Fruit fly (Drosophila melanogaster): ENCODE measurements around the gene Gr10b.

Gene Gr10b

DNA sequence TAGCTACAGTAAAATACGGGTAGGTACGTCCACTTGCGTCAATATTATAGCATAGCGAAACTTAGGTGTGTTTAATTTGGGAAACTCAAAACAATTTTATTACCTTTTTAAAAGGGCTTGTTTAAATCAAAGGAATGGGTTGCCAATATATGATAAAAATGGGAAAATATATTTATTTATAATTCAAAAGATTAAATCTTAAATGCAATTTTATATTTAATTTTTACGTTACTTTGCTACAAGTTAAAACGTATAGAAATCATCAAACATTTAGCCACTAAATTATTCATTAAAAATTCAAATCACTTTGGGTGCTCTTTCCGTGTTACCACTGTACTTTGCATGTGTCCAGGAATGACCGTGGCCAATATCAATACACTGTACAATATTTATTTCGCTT, 28.0 kb upstream of the Gr10b start:
- peak; percentile 39 for TF ChIP-seq CG17801 (GFP tag; optimal IDR thresholded peaks at IDR 0.05; ENCODE audit: partially characterized antibody)

dm6 chrX:11439270-11439669, 26.3 kb upstream of the Gr10b start:
- TF ChIP-seq CG17801 (GFP tag; optimal IDR thresholded peaks at IDR 0.05; ENCODE audit: partially characterized antibody), result no peak

DNA sequence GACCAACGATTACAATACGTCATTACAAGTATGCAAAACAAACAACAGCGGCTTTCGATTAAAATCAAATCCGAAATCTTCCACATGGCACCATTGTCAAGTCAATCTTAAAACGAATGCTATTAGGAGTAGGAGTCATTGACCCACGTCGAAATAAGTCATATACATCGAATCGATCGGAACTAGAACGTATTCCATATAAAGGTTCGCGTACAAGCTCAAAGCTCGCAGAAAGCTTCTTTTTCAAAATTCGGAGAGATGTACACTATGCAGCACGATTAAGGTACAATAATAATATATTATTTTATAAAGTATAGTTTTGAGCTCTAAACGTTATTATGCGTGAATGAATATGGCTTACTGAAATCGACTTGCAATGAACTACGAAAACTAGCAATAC, 20.9 kb upstream of the Gr10b start:
- no peak for TF ChIP-seq CG17801 (GFP tag; optimal IDR thresholded peaks at IDR 0.05; ENCODE audit: partially characterized antibody)

- TF ChIP-seq CG17801 (GFP tag; optimal IDR thresholded peaks at IDR 0.05; ENCODE audit: partially characterized antibody), result no peak
Measured at dm6 chrX:11430940-11431339, 17.9 kb upstream of the Gr10b start.

DNA sequence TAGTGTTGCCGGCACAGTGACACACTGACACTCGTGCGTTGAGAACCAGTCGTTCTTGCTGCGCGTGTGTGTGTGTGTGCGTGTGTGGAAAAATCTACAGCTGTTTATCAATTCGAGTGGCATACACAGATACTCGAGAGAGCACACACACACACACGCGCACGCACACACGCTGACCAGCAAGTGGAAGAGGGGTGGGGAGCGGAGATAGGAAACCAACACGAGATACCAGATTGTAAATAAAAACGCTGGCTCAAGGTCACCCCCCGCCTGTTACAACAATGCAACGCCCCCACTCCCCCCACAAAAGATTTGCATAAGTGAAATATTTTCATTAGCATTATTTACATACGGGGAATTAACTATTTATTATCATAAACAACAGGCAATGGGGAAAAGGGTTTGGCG, 14.3 kb upstream of the Gr10b start:
- TF ChIP-seq CG17801 (GFP tag; optimal IDR thresholded peaks at IDR 0.05; ENCODE audit: partially characterized antibody), result no peak

DNA sequence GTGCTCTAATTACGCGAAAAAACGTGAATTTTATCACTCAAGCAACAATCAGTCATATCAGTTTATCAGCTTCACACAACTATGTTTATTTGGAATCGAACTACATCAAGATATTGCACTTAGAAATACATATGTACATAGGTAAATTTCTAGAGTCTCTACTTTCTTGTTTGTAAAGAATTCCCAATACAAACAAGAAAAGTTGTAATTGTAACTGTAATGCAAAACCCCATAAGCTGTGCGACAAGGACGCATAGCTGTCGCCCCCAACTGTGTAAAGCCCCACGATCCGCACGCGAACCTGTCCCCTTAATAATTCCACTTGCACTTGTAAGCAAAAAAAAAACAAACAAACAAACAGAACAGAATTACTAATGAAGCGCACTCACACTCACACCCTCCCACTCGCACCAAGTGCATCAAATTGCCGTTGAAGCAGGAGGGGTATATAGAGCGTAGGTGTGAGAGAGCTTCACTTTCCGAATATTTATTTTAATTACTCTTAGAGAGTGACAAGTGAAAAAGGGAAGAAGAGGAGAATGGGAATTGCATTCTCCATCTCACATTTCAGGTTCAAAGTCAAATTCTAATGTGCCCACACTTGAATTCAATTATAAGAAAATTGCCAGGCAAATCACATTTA, 13.1 kb upstream of the Gr10b start:
- TF ChIP-seq CG17801 (GFP tag; optimal IDR thresholded peaks at IDR 0.05; ENCODE audit: partially characterized antibody), result no peak

DNA sequence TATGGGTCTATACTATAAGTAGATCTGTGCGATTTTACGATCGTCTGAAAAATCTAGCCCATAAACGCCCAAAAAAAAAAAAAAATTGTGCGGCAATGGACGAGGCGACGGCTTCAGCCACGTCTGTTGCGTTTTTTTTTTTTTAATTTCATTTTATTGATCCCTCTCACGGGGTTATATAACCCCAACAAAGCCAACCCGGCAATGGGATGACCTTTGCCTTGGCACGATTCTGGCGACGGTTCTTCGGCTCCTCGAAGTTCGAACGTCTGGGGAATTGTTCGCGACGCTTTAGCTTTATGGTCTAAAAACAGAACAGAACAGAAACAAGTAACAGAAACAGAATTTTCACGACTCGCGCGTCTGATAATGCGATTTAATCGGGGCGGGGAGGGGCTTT, 12.4 kb upstream of the Gr10b start:
- no peak for TF ChIP-seq CG17801 (GFP tag; optimal IDR thresholded peaks at IDR 0.05; ENCODE audit: partially characterized antibody)

DNA sequence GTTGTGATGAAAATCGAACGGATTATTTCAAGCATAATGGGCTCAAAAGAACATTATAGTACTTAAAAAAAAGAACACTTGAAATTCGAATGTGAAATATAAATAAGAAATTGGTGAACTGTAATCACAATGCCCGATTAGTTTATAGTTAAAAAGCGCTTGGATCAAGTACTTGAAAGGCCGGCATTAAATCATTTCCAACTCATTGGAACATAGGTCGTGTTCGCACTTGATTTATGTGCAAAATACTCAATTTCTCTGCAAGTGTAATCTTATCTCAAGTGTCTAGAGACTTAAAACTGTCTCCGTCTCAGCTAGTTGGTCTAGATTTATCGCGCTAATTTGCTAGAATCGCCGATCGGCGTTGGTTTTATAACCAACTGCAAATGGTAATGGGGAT, 11.5 kb upstream of the Gr10b start:
- no peak for TF ChIP-seq CG17801 (GFP tag; optimal IDR thresholded peaks at IDR 0.05; ENCODE audit: partially characterized antibody)

DNA sequence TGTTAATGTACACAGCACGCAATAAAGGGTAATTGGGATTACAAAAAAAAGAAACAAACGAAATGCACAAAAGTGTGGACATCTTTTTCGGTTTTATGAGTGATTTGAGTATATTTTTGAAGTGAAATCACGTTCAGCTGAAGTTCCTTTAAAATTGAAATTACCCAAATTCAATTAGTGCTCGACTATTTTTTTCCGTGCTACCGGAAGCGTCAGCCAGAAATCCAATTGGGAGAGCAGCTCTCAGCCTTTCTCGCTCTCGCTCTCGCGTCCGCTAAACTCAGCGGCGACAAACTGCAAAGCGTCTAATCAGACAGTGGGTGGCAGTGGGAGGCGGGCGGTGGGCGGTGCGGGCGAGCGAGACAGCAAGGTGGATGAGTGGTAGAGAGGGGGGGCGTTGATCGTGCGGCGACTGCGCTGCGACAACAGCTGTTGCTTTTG, 10.3 kb upstream of the Gr10b start:
- TF ChIP-seq CG17801 (GFP tag; optimal IDR thresholded peaks at IDR 0.05; ENCODE audit: partially characterized antibody), result peak; percentile 89

- TF ChIP-seq CG17801 (GFP tag; optimal IDR thresholded peaks at IDR 0.05; ENCODE audit: partially characterized antibody), result no peak
Measured at dm6 chrX:11422532-11422931, 9.5 kb upstream of the Gr10b start, which contains the start of gene Gs2. Gene Gs2, plus strand, starts transcription at chrX:11422832.

- no peak for TF ChIP-seq CG17801 (GFP tag; optimal IDR thresholded peaks at IDR 0.05; ENCODE audit: partially characterized antibody)
Measured at dm6 chrX:11422071-11422470, 9.1 kb upstream of the Gr10b start.

DNA sequence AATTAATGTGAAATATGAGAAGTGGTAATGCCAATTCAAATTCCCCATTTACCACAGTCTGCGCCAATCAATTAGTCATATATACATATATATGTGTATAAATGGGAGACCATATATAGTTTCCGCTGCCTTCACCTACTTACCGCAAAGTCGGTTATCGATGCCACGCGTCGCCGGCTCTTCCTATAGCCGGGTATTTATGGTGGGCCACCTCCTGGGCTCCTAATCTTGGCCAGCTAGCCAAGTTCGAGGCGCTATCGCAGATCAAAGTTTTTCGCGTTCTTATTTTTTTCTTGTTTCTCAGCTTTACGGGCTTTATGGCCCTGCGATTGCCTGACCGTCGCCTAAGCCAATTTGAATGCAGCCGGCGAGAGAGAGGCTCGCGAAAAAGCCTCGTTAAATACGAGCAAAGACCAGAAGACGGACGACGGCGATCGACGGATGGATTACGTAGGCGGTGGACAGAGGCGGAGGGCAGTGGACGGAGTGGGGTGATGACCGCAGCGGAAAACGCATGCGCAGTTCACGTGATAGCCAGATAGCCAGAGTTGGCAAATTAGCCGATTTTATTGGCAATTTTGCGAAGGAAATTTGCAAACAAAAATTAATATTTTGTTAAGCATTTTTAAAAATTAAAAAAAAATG, 7.9 kb upstream of the Gr10b start:
- no peak for TF ChIP-seq CG17801 (GFP tag; optimal IDR thresholded peaks at IDR 0.05; ENCODE audit: partially characterized antibody)

- TF ChIP-seq CG17801 (GFP tag; optimal IDR thresholded peaks at IDR 0.05; ENCODE audit: partially characterized antibody), result no peak
Measured at dm6 chrX:11419962-11420361, 7.0 kb upstream of the Gr10b start.

DNA sequence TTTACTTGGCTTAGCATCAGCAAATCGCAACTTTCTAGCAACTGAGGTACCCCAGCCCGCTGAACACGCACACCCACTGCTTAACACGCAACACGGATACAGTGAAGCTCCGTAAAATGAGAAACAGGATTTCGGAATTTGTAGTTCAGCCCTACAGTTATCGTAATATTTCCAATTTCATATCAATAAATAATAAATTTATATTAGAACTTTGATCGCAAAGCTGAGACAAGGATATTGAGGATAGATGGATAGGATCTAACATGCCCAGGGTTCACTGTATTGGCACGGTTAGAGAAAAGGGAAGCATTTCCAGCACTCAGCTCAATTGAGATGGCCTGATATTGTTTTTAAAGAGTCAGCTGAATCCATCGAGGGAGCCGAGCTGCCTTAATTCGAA, 6.2 kb upstream of the Gr10b start:
- no peak for TF ChIP-seq CG17801 (GFP tag; optimal IDR thresholded peaks at IDR 0.05; ENCODE audit: partially characterized antibody)

DNA sequence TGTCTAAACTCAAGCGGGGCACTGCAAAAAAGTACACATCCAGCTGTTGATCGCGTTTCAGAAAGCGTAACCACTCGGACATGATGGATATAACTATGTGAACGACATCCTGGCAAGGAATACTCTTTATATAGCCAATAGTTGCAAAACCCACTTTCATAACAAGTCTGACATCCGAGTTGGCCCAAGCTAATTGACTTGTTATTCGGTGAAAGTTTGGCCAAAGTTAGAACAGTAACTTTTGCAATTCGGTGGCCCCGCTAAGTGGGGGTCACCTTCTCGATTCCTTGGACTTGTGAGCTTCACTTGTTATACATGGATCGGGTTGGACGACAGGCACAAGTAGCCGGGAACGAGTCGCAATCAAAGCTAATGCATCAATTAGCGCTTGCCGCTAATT, 4.3 kb upstream of the Gr10b start, which contains the start of the genes Gr10a and Or10a:
Gr10a (minus strand) TSS at position 101 of the 400 bp plus-strand sequence.
Or10a (minus strand) TSS at position 101 of the 400 bp plus-strand sequence.
- no peak for TF ChIP-seq CG17801 (GFP tag; optimal IDR thresholded peaks at IDR 0.05; ENCODE audit: partially characterized antibody)

DNA sequence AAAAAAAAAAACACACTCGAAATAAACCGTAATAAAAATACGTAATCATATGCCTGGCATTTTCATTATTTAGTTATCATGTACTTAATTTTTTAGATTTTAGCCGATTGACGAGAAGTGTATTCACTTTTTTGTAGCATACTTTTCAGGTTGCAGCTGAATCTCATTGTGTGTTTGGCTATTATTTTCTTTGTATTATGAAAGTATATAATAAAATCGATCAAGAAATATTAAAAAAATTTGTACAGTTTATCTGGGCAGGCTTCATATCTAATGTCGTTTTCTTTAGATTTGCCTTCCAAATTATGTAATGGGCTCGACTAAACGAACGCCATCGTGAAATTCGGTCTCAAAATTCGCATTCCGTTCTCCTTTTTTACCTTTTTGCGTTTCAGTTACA, 3.3 kb downstream of the Gr10b start, which contains the start of gene CG15196:
CG15196 (plus strand) TSS at position 301 of the 400 bp plus-strand sequence.
- TF ChIP-seq CG17801 (GFP tag; optimal IDR thresholded peaks at IDR 0.05; ENCODE audit: partially characterized antibody), result no peak

All from ovary, adult (tissue).